Worm (Caenorhabditis elegans) whole organism, early embryonic: ENCODE data around the gene pho-5.

ENCODE experiments used
- B0310.2 ChIP-seq: sonication (generic microtip); optimal IDR thresholded peaks from 2 replicates; lab custom pipeline; 2016; ENCODE audit warnings: mild to moderate bottlenecking, missing genetic modification characterization, missing compliant biosample characterization
- F13C5.2 ChIP-seq: sonication (generic microtip); optimal IDR thresholded peaks from 2 replicates; lab custom pipeline; 2017; ENCODE audit warnings: mild to moderate bottlenecking, missing genetic modification characterization, inconsistent platforms, missing compliant biosample characterization
- aly-1 ChIP-seq: sonication (generic microtip); optimal IDR thresholded peaks from 2 replicates; lab custom pipeline; 2016; ENCODE audit warnings: missing genetic modification characterization, missing compliant biosample characterization
- ama-1 ChIP-seq: fragments of 150-350 bp; optimal IDR thresholded peaks from 2 replicates; lab custom pipeline; 2014
- ceh-13 ChIP-seq: fragments of 200-800 bp; sonication (Bioruptor generic); optimal IDR thresholded peaks from 2 replicates; lab custom pipeline; 2018; ENCODE audit warnings: mild to moderate bottlenecking, missing genetic modification characterization, missing compliant biosample characterization
- ceh-36 ChIP-seq: sonication (generic microtip); optimal IDR thresholded peaks from 2 replicates; lab custom pipeline; 2016; ENCODE audit warnings: missing genetic modification characterization, inconsistent platforms, missing compliant biosample characterization
- ets-7 ChIP-seq: sonication (generic microtip); optimal IDR thresholded peaks from 2 replicates; lab custom pipeline; 2016; ENCODE audit warnings: missing genotype, missing genetic modification characterization, missing compliant biosample characterization
- flt-1 ChIP-seq: fragments of 200-800 bp; sonication (Bioruptor generic); IDR thresholded peaks from 2 replicates; pipeline ENCODE4 v1.3.6; 2022; ENCODE audit warnings: missing genetic modification characterization, missing compliant biosample characterization
- hmbx-1 ChIP-seq: sonication (generic microtip); optimal IDR thresholded peaks from 2 replicates; lab custom pipeline; 2016; ENCODE audit warnings: mild to moderate bottlenecking, missing genetic modification characterization, missing compliant biosample characterization
- hmg-4 ChIP-seq: fragments of 200-800 bp; sonication (Bioruptor generic); optimal IDR thresholded peaks from 2 replicates; lab custom pipeline; 2018; ENCODE audit warnings: mild to moderate bottlenecking, missing genetic modification characterization, missing compliant biosample characterization
- hnd-1 ChIP-seq: sonication (generic microtip); optimal IDR thresholded peaks from 2 replicates; lab custom pipeline; 2016; ENCODE audit warnings: missing genetic modification characterization, missing compliant biosample characterization
- pes-1 ChIP-seq: fragments of 200-800 bp; sonication (Bioruptor generic); IDR thresholded peaks from 2 replicates; pipeline ENCODE4 v1.3.6; 2022; ENCODE audit warnings: missing genetic modification reagents, missing genetic modification characterization, missing compliant biosample characterization
- scrt-1 ChIP-seq: fragments of 200-800 bp; sonication (Bioruptor generic); IDR thresholded peaks from 2 replicates; pipeline ENCODE4 v1.3.6; 2022; ENCODE audit warnings: missing genetic modification characterization, missing compliant biosample characterization
- sea-1 ChIP-seq: fragments of 200-800 bp; sonication (Bioruptor generic); conservative IDR thresholded peaks from 2 replicates; pipeline ENCODE4 v1.3.6; 2022; ENCODE audit warnings: missing genetic modification characterization, missing compliant biosample characterization
- tbx-11 ChIP-seq: fragments of 200-800 bp; sonication (Bioruptor generic); IDR thresholded peaks from 2 replicates; pipeline ENCODE4 v1.3.6; 2022; ENCODE audit warnings: missing genetic modification characterization, missing compliant biosample characterization
- tbx-37 ChIP-seq: fragments of 200-800 bp; sonication (Bioruptor generic); conservative IDR thresholded peaks from 2 replicates; pipeline ENCODE4 v1.3.6; 2022; ENCODE audit warnings: missing genetic modification reagents, missing genetic modification characterization, missing compliant biosample characterization
- tra-4 ChIP-seq: sonication (generic microtip); optimal IDR thresholded peaks from 2 replicates; lab custom pipeline; 2017; ENCODE audit warnings: missing genetic modification characterization, missing compliant biosample characterization

The pho-5 gene

ce11 chrIII:7285783-7286182 lies at the start of gene pho-5:
pho-5 (minus strand) TSS chrIII:7285883.
- no peak for TF ChIP-seq sea-1 (GFP tag; lab: Robert Waterston, UW)
- TF ChIP-seq pes-1 (GFP tag; lab: Robert Waterston, UW), result no peak
- no peak for TF ChIP-seq hnd-1 (tag; lab: Kevin White, UChicago)
- no peak for TF ChIP-seq hmg-4 (GFP tag; lab: Kevin White, UChicago)
- no peak for TF ChIP-seq tbx-37
- no peak for TF ChIP-seq tbx-11 (GFP tag; lab: Robert Waterston, UW)

- TF ChIP-seq hmg-4 (GFP tag; lab: Kevin White, UChicago) (peak; percentile 40), F13C5.2 (tag; lab: Kevin White, UChicago) (peak; percentile 25), tbx-11 (GFP tag; lab: Robert Waterston, UW) (no peak)
Observed at ce11 chrIII:7335220-7335619, 49.5 kb upstream of the pho-5 start, which contains the start of gene F56C9.10. F56C9.10 (minus strand) TSS chrIII:7335316.

ce11 chrIII:7331671-7332070 lies 46.0 kb upstream of the pho-5 start:
- TF ChIP-seq hmbx-1 (tag; lab: Kevin White, UChicago) (no peak), tbx-37 (no peak), tra-4 (tag; lab: Kevin White, UChicago) (no peak), F13C5.2 (tag; lab: Kevin White, UChicago) (no peak), scrt-1 (GFP tag; lab: Robert Waterston, UW) (no peak), ceh-13 (GFP tag; lab: Kevin White, UChicago) (no peak), B0310.2 (no peak), sea-1 (GFP tag; lab: Robert Waterston, UW) (no peak), ets-7 (no peak), hmg-4 (GFP tag; lab: Kevin White, UChicago) (no peak), hnd-1 (tag; lab: Kevin White, UChicago) (no peak)

ce11 chrIII:7329155-7329732 lies 43.6 kb upstream of the pho-5 start, which contains the start of gene lab-2:
lab-2 (minus strand) TSS chrIII:7329607.
- TF ChIP-seq hnd-1 (tag; lab: Kevin White, UChicago), result no peak
- no peak for TF ChIP-seq tbx-37
- TF ChIP-seq aly-1 (tag; lab: Kevin White, UChicago), result no peak
- TF ChIP-seq ets-7, result no peak
- no peak for TF ChIP-seq ceh-36 (tag; lab: Kevin White, UChicago)
- no peak for TF ChIP-seq F13C5.2 (tag; lab: Kevin White, UChicago)
- TF ChIP-seq scrt-1 (GFP tag; lab: Robert Waterston, UW), result no peak
- no peak for TF ChIP-seq B0310.2
- no peak for TF ChIP-seq pes-1 (GFP tag; lab: Robert Waterston, UW)
- TF ChIP-seq ceh-13 (GFP tag; lab: Kevin White, UChicago), result no peak
- TF ChIP-seq tra-4 (tag; lab: Kevin White, UChicago), result no peak

ce11 chrIII:7323331-7323730 lies 37.6 kb upstream of the pho-5 start:
- no peak for TF ChIP-seq ceh-13 (GFP tag; lab: Kevin White, UChicago)
- no peak for TF ChIP-seq flt-1 (GFP tag; lab: Robert Waterston, UW)
- no peak for TF ChIP-seq hmbx-1 (tag; lab: Kevin White, UChicago)
- no peak for TF ChIP-seq B0310.2
- TF ChIP-seq ceh-36 (tag; lab: Kevin White, UChicago), result no peak
- TF ChIP-seq aly-1 (tag; lab: Kevin White, UChicago), result no peak
- TF ChIP-seq tbx-37, result no peak
- no peak for TF ChIP-seq tra-4 (tag; lab: Kevin White, UChicago)
- TF ChIP-seq tbx-11 (GFP tag; lab: Robert Waterston, UW), result no peak
- no peak for TF ChIP-seq F13C5.2 (tag; lab: Kevin White, UChicago)
- no peak for TF ChIP-seq ama-1 (lab: Kevin White, UChicago)
- TF ChIP-seq ets-7, result no peak
- no peak for TF ChIP-seq scrt-1 (GFP tag; lab: Robert Waterston, UW)
- TF ChIP-seq pes-1 (GFP tag; lab: Robert Waterston, UW), result no peak
- no peak for TF ChIP-seq sea-1 (GFP tag; lab: Robert Waterston, UW)
- no peak for TF ChIP-seq hmg-4 (GFP tag; lab: Kevin White, UChicago)
- no peak for TF ChIP-seq hnd-1 (tag; lab: Kevin White, UChicago)

- TF ChIP-seq ceh-13 (GFP tag; lab: Kevin White, UChicago) (no peak), flt-1 (GFP tag; lab: Robert Waterston, UW) (no peak), F13C5.2 (tag; lab: Kevin White, UChicago) (no peak), B0310.2 (no peak), ets-7 (no peak), sea-1 (GFP tag; lab: Robert Waterston, UW) (no peak), ama-1 (lab: Kevin White, UChicago) (no peak), tra-4 (tag; lab: Kevin White, UChicago) (no peak), pes-1 (GFP tag; lab: Robert Waterston, UW) (no peak), ceh-36 (tag; lab: Kevin White, UChicago) (no peak), hmbx-1 (tag; lab: Kevin White, UChicago) (no peak), tbx-37 (no peak), scrt-1 (GFP tag; lab: Robert Waterston, UW) (no peak)
Observed at ce11 chrIII:7322018-7322417, 36.3 kb upstream of the pho-5 start.

ce11 chrIII:7319390-7319789 lies 33.7 kb upstream of the pho-5 start, which contains the start of gene F56C9.8:
F56C9.8 (minus strand) TSS chrIII:7319509.
- TF ChIP-seq pes-1 (GFP tag; lab: Robert Waterston, UW), result no peak
- TF ChIP-seq sea-1 (GFP tag; lab: Robert Waterston, UW), result no peak
- no peak for TF ChIP-seq hmbx-1 (tag; lab: Kevin White, UChicago)
- no peak for TF ChIP-seq flt-1 (GFP tag; lab: Robert Waterston, UW)
- no peak for TF ChIP-seq ets-7
- no peak for TF ChIP-seq tbx-37
- no peak for TF ChIP-seq ceh-13 (GFP tag; lab: Kevin White, UChicago)
- no peak for TF ChIP-seq ama-1 (lab: Kevin White, UChicago)
- TF ChIP-seq B0310.2, result no peak
- no peak for TF ChIP-seq hmg-4 (GFP tag; lab: Kevin White, UChicago)
- no peak for TF ChIP-seq tra-4 (tag; lab: Kevin White, UChicago)
- no peak for TF ChIP-seq tbx-11 (GFP tag; lab: Robert Waterston, UW)
- no peak for TF ChIP-seq ceh-36 (tag; lab: Kevin White, UChicago)
- no peak for TF ChIP-seq aly-1 (tag; lab: Kevin White, UChicago)
- TF ChIP-seq F13C5.2 (tag; lab: Kevin White, UChicago), result no peak
- no peak for TF ChIP-seq scrt-1 (GFP tag; lab: Robert Waterston, UW)
- no peak for TF ChIP-seq hnd-1 (tag; lab: Kevin White, UChicago)
